Fruit fly (Drosophila melanogaster) whole organism: Measurements from ENCODE around the gene CG2116.

ENCODE experiments used
- CG8478 ChIP-seq: fragments of >200 bp; optimal IDR thresholded peaks from 2 replicates; lab custom pipeline; 2018; ENCODE audit warnings: inconsistent platforms
- Dll ChIP-seq: fragments of >200 bp; optimal IDR thresholded peaks from 2 replicates; lab custom pipeline; 2017
- EcR ChIP-seq, 2 experiments: fragments of >200 bp; optimal IDR thresholded peaks; 2 replicates each; lab custom pipeline; 2017; ENCODE audit warnings: missing biosample characterization in 2 of 2, missing genetic modification characterization in 2 of 2, missing genetic modification reagents in 2 of 2
- pan ChIP-seq: fragments of >200 bp; optimal IDR thresholded peaks from 2 replicates; lab custom pipeline; 2017
- psq ChIP-seq: fragments of >200 bp; optimal IDR thresholded peaks from 2 replicates; lab custom pipeline; 2017
- usp ChIP-seq: fragments of >200 bp; optimal IDR thresholded peaks from 2 replicates; lab custom pipeline; 2017; ENCODE audit warnings: missing biosample characterization, missing genetic modification characterization, mixed read lengths

The CG2116 gene

dm6 chrX:8129204-8129997 lies at the start of gene CG2116:
CG2116 (plus strand) TSS chrX:8129812.
- TF ChIP-seq Dll (lab: Kevin White, UChicago): no peak
- no peak for TF ChIP-seq pan (lab: Kevin White, UChicago)
- no peak for TF ChIP-seq psq (lab: Kevin White, UChicago)
- no peak for TF ChIP-seq usp
- TF ChIP-seq CG8478 (lab: Kevin White, UChicago): no peak
- TF ChIP-seq EcR (GFP tag; optimal IDR thresholded peaks at IDR 0.05; lab: Kevin White, UChicago): no peak

dm6 chrX:8080174-8080573 lies 49.4 kb upstream of the CG2116 start:
- TF ChIP-seq psq (lab: Kevin White, UChicago) (no peak), usp (no peak), CG8478 (lab: Kevin White, UChicago) (no peak), Dll (lab: Kevin White, UChicago) (no peak), pan (lab: Kevin White, UChicago) (no peak), EcR (GFP tag; optimal IDR thresholded peaks at IDR 0.05; lab: Kevin White, UChicago) (no peak)

dm6 chrX:8081427-8082185 lies 48.0 kb upstream of the CG2116 start, which contains the start of gene Ldsdh1:
Ldsdh1 (minus strand) TSS chrX:8081605.
- TF ChIP-seq usp (no peak), psq (lab: Kevin White, UChicago) (no peak), Dll (lab: Kevin White, UChicago) (no peak), EcR (GFP tag; optimal IDR thresholded peaks at IDR 0.05; lab: Kevin White, UChicago) (no peak), pan (lab: Kevin White, UChicago) (no peak), CG8478 (lab: Kevin White, UChicago) (no peak)

dm6 chrX:8087113-8087512 lies 42.5 kb upstream of the CG2116 start, which contains the start of gene CG2256:
CG2256 (minus strand) TSS chrX:8087213.
- no peak for TF ChIP-seq pan (lab: Kevin White, UChicago)
- no peak for TF ChIP-seq Dll (lab: Kevin White, UChicago)

dm6 chrX:8091017-8091620 lies 38.5 kb upstream of the CG2116 start:
- TF ChIP-seq pan (lab: Kevin White, UChicago) (no peak), Dll (lab: Kevin White, UChicago) (peak; percentile 13), CG8478 (lab: Kevin White, UChicago) (no peak), usp (no peak), EcR (GFP tag; optimal IDR thresholded peaks at IDR 0.05; lab: Kevin White, UChicago) (no peak), psq (lab: Kevin White, UChicago) (no peak)

dm6 chrX:8092075-8092682 lies 37.4 kb upstream of the CG2116 start:
- TF ChIP-seq pan (lab: Kevin White, UChicago) (no peak), psq (lab: Kevin White, UChicago) (no peak), Dll (lab: Kevin White, UChicago) (peak; percentile 85), CG8478 (lab: Kevin White, UChicago) (no peak), usp (no peak), EcR (GFP tag; optimal IDR thresholded peaks at IDR 0.05; lab: Kevin White, UChicago) (no peak)

dm6 chrX:8092893-8093721 lies 36.5 kb upstream of the CG2116 start:
- TF ChIP-seq pan (lab: Kevin White, UChicago): no peak
- peak; percentile 81 to 84 for TF ChIP-seq EcR (GFP tag; optimal IDR thresholded peaks at IDR 0.05; lab: Kevin White, UChicago)

dm6 chrX:8093722-8094177 lies 35.9 kb upstream of the CG2116 start, which contains the start of gene UbcE2H:
UbcE2H (minus strand) TSS chrX:8094064.
- TF ChIP-seq pan (lab: Kevin White, UChicago) (no peak), EcR (GFP tag; optimal IDR thresholded peaks at IDR 0.05; lab: Kevin White, UChicago) (no peak), usp (no peak), psq (lab: Kevin White, UChicago) (no peak), Dll (lab: Kevin White, UChicago) (no peak), CG8478 (lab: Kevin White, UChicago) (no peak)

dm6 chrX:8100026-8100825 lies 29.4 kb upstream of the CG2116 start:
- TF ChIP-seq psq (lab: Kevin White, UChicago): no peak
- TF ChIP-seq pan (lab: Kevin White, UChicago): no peak

- no peak for TF ChIP-seq CG8478 (lab: Kevin White, UChicago)
- TF ChIP-seq Dll (lab: Kevin White, UChicago): no peak
- no peak for TF ChIP-seq pan (lab: Kevin White, UChicago)
- no peak for TF ChIP-seq usp
- TF ChIP-seq psq (lab: Kevin White, UChicago): no peak
- no peak for TF ChIP-seq EcR (GFP tag; optimal IDR thresholded peaks at IDR 0.05; lab: Kevin White, UChicago)
These were observed 28.9 kb upstream of the CG2116 start for dm6 chrX:8100826-8101079.
